Worm (Caenorhabditis elegans): ENCODE results near the gene irld-42.

irld-42 gene

ce11 chrV:1685328-1685727 is 17.0 kb downstream of the irld-42 start, which contains the start of gene srh-5:
Gene srh-5 (plus strand): TSS chrV:1685628.
- TF ChIP-seq snpc-1.3 (tag; optimal IDR thresholded peaks at IDR 0.05; ENCODE audit: insufficient read depth): no peak
- TF ChIP-seq bed-2 (GFP tag; IDR thresholded peaks at IDR 0.05): no peak
- no peak for TF ChIP-seq Y53F4B.3 (GFP tag; IDR thresholded peaks at IDR 0.05)
- TF ChIP-seq B0019.2 (GFP tag; conservative IDR thresholded peaks at IDR 0.05): no peak
- TF ChIP-seq unc-130 (GFP tag; optimal IDR thresholded peaks at IDR 0.05): no peak
- no peak for TF ChIP-seq T07F8.4 (tag; optimal IDR thresholded peaks at IDR 0.05)

DNA sequence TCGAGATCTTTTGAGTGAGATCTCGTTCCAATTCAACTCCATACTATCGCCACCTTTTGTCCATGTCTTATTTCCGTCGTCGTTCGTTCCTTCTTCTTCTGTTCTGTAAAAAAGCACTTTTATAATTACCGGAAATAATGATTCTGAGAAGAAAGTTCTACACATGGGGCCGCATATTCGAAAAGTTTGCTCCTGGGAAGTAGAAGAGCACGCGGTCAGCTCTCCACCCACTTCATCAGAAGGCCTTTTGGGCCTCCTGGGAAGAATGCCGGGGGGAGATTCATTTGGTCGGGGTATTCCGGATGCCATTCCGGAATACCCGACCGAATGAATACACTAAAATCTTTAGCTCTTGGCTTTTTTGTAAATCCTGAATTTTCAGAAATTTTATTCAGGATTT is 24.2 kb downstream of the irld-42 start, which contains the start of gene Y46H3C.5:
Gene Y46H3C.5, minus strand, starts transcription at position 2 of the 400 bp plus-strand sequence.
- 0 out of 2 replicates have a peak, but pooled peaks have one; percentile 63 for TF ChIP-seq aptf-3 (GFP tag; IDR thresholded peaks at IDR 0.05)
- TF ChIP-seq aptf-2 (GFP tag; conservative IDR thresholded peaks at IDR 0.05): peak; percentile 80

- peak; percentile 94 for TF ChIP-seq aptf-2 (GFP tag; conservative IDR thresholded peaks at IDR 0.05)
- 0 out of 2 replicates have a peak, but pooled peaks have one; percentile 60 for TF ChIP-seq aptf-3 (GFP tag; IDR thresholded peaks at IDR 0.05)
- TF ChIP-seq hmg-1.2 (GFP tag; IDR thresholded peaks at IDR 0.05): peak; percentile 65
Observed at ce11 chrV:1693876-1694275, 25.6 kb downstream of the irld-42 start, which contains the start of gene Y46H3C.7. Gene Y46H3C.7 (minus strand): TSS chrV:1694022.

ce11 chrV:1698400-1698799 is 30.1 kb downstream of the irld-42 start:
- TF ChIP-seq zfh-2 (GFP tag; conservative IDR thresholded peaks at IDR 0.05) (peak; percentile 79), egrh-3 (GFP tag; IDR thresholded peaks at IDR 0.05) (peak; percentile 49; the same call in 1 of the 2 replicates), Y53G8AR.9 (GFP tag; conservative IDR thresholded peaks at IDR 0.05) (no peak)

- TF ChIP-seq dox-1 (GFP tag; IDR thresholded peaks at IDR 0.05): no peak
- peak; percentile 89 for TF ChIP-seq zfh-2 (GFP tag; conservative IDR thresholded peaks at IDR 0.05)
- TF ChIP-seq attf-6 (GFP tag; IDR thresholded peaks at IDR 0.05): 0 out of 2 replicates have a peak, but pooled peaks have one; percentile 25
- no peak for TF ChIP-seq F39B2.1 (GFP tag; IDR thresholded peaks at IDR 0.05)
- TF ChIP-seq madf-8 (GFP tag; conservative IDR thresholded peaks at IDR 0.05): no peak
- TF ChIP-seq attf-3 (GFP tag; conservative IDR thresholded peaks at IDR 0.05): no peak
- TF ChIP-seq snpc-1.3 (tag; optimal IDR thresholded peaks at IDR 0.05; ENCODE audit: insufficient read depth): no peak
- TF ChIP-seq egl-44 (GFP tag; IDR thresholded peaks at IDR 0.05): no peak
- TF ChIP-seq egrh-3 (GFP tag; IDR thresholded peaks at IDR 0.05): peak; percentile 78
- TF ChIP-seq ceh-58 (GFP tag; IDR thresholded peaks at IDR 0.05): no peak
Observed at ce11 chrV:1699228-1699795, 31.0 kb downstream of the irld-42 start.

- TF ChIP-seq xnd-1 (tag; optimal IDR thresholded peaks at IDR 0.05) (peak; percentile 45), madf-6 (GFP tag; IDR thresholded peaks at IDR 0.05) (peak; percentile 72), F33H1.4 (GFP tag; IDR thresholded peaks at IDR 0.05) (peak; percentile 73), egl-44 (GFP tag; IDR thresholded peaks at IDR 0.05) (no peak), lsl-1 (GFP tag; optimal IDR thresholded peaks at IDR 0.05) (peak; percentile 85), ztf-3 (GFP tag; optimal IDR thresholded peaks at IDR 0.05) (no peak)
Observed at ce11 chrV:1701584-1702101, 33.3 kb downstream of the irld-42 start, which contains the start of gene srw-90. Gene srw-90 (plus strand): TSS chrV:1702051.

DNA sequence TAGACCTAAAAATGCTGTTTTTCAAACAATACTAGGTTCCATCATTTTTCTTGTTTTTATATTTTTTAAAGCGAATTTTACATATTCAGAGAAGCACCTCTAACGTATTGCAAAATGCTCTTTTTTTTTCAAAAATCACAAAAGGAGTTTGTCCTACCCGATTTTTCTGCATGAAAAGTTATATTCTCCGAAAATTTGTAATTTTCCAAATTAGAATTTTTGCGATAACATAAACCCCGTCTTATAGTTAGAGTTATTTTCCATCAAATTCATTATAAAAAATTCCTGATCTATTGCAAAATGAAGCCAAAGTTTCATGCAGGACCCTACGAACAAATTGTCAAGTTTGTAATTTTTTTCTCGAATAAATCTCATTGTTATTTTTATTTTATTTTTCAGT is 40.1 kb downstream of the irld-42 start, which contains the start of gene srw-99:
Gene srw-99, plus strand, starts transcription at position 301 of the 400 bp plus-strand sequence.
- TF ChIP-seq attf-6 (GFP tag; IDR thresholded peaks at IDR 0.05) (no peak), mel-28 (tag; optimal IDR thresholded peaks at IDR 0.05; ENCODE audit: borderline replicate concordance) (no peak), madf-3 (GFP tag; IDR thresholded peaks at IDR 0.05) (no peak), aptf-2 (GFP tag; conservative IDR thresholded peaks at IDR 0.05) (no peak), B0336.3 (GFP tag; IDR thresholded peaks at IDR 0.05) (no peak), chd-7 (tag; optimal IDR thresholded peaks at IDR 0.05) (no peak), rec-8 (tag; optimal IDR thresholded peaks at IDR 0.05) (no peak), die-1 (tag; optimal IDR thresholded peaks at IDR 0.05) (no peak), F52B5.7 (tag; optimal IDR thresholded peaks at IDR 0.05) (no peak), F33H1.4 (GFP tag; IDR thresholded peaks at IDR 0.05) (no peak), zim-3 (tag; optimal IDR thresholded peaks at IDR 0.05) (no peak)

Data from whole organism, young adult.